Fruit fly (Drosophila melanogaster) whole organism: ENCODE measurements around the gene CG14882.

Experiments used
- CG8478 ChIP-seq: fragments of >200 bp; optimal IDR thresholded peaks from 2 replicates; lab custom pipeline; 2018; ENCODE audit warnings: inconsistent platforms
- Dll ChIP-seq: fragments of >200 bp; optimal IDR thresholded peaks from 2 replicates; lab custom pipeline; 2017
- EcR ChIP-seq, 2 experiments: fragments of >200 bp; optimal IDR thresholded peaks; 2 replicates each; lab custom pipeline; 2017; ENCODE audit warnings: missing biosample characterization in 2 of 2, missing genetic modification characterization in 2 of 2, missing genetic modification reagents in 2 of 2
- pan ChIP-seq: fragments of >200 bp; optimal IDR thresholded peaks from 2 replicates; lab custom pipeline; 2017
- psq ChIP-seq: fragments of >200 bp; optimal IDR thresholded peaks from 2 replicates; lab custom pipeline; 2017
- usp ChIP-seq: fragments of >200 bp; optimal IDR thresholded peaks from 2 replicates; lab custom pipeline; 2017; ENCODE audit warnings: missing biosample characterization, missing genetic modification characterization, mixed read lengths

Gene CG14882

DNA sequence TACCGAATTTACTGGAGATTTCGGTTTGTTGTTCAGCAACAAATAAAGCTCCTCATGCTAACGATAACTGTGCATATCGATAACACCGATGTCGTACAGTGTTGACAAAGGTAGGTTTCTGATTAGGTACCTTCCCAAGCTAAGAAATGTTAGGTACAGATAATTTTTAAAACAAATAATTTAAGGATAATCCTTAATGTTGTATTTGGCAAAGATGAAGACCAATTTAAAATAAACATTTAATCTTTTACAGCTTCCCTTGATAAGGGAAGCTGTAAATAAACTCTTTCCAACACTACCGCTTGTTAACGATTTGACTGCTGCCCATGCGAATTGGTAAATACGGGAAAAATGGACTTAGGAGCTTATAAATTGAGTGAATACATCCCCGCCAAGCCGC is at the start of gene CG14882, which contains the start of gene Ttc1:
CG14882 (plus strand) TSS at position 271 of the 400 bp plus-strand sequence.
Ttc1 (minus strand) TSS at position 71 of the 400 bp plus-strand sequence.
- TF ChIP-seq pan (lab: Kevin White, UChicago) (no peak), usp (GFP tag; lab: Kevin White, UChicago) (no peak), CG8478 (no peak), psq (lab: Kevin White, UChicago) (no peak), EcR (GFP tag; optimal IDR thresholded peaks at IDR 0.05; lab: Kevin White, UChicago) (no peak), Dll (lab: Kevin White, UChicago) (no peak)

DNA sequence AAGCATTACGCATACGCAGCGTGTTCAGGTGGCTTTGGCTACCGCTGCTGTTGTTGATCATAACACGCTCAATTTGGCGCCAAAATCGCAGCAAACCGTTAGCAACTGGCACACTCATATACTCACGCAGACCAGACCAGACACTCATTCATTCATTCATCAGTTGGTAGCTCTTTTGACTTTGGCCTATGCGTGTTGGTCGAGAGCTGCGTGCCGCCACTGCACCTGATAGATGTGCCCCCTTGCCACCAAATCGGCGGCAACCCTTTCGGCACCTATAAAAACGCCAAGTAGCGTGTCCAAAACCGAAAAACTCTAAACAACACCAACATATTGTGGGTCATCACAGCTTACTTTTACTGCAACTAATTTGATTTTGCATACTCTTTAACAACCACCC is 48.5 kb upstream of the CG14882 start:
- TF ChIP-seq pan (lab: Kevin White, UChicago) (no peak), usp (GFP tag; lab: Kevin White, UChicago) (no peak), EcR (GFP tag; optimal IDR thresholded peaks at IDR 0.05; lab: Kevin White, UChicago) (no peak), CG8478 (no peak), psq (lab: Kevin White, UChicago) (no peak), Dll (lab: Kevin White, UChicago) (no peak)

DNA sequence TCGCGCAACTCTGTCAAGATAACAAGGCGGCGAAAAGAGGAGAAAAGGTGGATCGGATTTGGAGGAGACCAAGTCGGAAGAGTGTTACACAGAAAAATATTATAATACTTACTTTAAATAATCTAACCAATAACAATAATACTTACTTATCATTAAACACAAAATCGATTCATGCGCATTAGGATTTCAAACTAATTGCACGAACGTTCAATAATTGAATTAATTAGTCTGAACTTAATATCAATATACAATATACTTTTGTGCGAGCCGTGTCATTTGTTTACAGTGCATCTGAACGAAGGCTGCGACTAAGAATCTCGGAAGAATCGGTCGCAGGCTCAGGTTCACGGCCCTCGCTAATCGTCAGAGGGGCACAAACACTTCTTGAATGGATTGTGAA is 47.6 kb upstream of the CG14882 start:
- TF ChIP-seq EcR (GFP tag; optimal IDR thresholded peaks at IDR 0.05; lab: Kevin White, UChicago) (no peak), pan (lab: Kevin White, UChicago) (no peak), CG8478 (no peak), Dll (lab: Kevin White, UChicago) (no peak), usp (GFP tag; lab: Kevin White, UChicago) (no peak), psq (lab: Kevin White, UChicago) (no peak)

DNA sequence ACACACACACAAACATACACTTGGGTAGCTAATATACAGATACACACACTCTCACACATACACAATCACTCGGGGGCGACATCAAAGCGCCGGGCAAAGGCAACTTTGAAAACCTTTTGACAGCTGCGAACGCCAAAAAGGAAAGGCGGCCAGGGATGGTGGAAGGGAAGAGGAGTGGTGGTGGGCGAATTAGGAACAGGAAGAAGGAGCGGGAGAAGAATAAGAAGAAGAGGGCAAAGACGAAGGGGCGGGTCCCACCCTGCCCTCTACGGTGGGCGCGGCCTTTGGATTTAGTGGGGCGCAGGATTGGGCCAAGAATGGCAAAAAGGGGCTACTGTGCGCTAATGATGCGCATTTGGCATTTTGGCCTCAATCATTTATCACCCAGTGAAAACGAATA is 46.4 kb upstream of the CG14882 start:
- TF ChIP-seq Dll (lab: Kevin White, UChicago) = no peak
- TF ChIP-seq CG8478 = no peak
- no peak for TF ChIP-seq EcR (GFP tag; optimal IDR thresholded peaks at IDR 0.05; lab: Kevin White, UChicago)
- TF ChIP-seq psq (lab: Kevin White, UChicago) = no peak
- no peak for TF ChIP-seq pan (lab: Kevin White, UChicago)
- no peak for TF ChIP-seq usp (GFP tag; lab: Kevin White, UChicago)

DNA sequence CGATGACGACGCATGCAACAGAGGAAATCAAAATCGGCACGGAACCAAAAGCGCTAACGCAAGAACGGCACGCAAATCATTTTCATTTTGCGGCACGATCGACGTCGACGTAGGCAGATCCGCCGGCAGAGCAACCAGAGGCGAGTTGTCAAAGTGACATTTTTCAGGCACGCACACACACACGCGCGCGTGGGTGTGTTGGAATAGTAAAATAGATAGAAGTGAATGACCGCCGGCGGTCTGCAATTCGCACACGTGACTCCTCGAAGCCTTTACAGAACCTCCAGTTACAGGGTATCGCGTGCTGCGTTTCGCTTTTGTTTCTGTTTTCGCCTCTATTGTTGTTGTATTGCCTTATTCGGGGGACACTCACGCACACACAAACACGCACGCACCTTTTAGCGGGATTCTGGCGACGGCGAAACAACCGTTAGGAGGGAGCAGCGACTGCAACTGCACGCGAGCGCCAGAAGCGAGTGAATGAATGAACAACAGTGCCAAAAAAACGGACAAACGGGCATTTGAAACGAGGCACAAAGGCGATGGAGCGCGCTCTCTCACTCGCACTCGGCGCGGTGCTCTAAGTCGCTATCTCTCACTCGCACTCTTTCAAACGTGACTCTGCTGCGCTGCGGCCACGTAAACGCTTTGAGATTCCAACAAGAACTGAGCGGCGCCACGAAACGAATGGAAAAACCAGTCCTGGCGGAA is 39.8 kb upstream of the CG14882 start, which contains the start of gene ss:
ss (minus strand) TSS at position 668 of the 711 bp plus-strand sequence.
- TF ChIP-seq CG8478 = peak; percentile 66
- TF ChIP-seq psq (lab: Kevin White, UChicago) = no peak

DNA sequence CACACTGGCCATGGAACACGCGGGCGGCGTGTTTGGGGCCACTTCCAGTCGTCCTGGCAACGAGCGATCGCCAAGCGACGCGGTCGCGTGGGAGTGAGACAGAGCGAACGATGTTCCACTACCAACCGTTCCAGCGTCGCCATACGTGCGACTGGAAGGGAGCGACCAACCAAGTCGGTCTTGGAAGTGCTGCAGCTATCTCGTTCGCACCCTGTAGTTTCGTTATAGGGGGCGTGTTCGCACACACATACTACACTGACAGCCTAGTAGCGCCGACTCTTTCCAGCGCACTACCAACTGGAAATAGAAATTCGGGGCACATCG is 39.3 kb upstream of the CG14882 start:
- TF ChIP-seq pan (lab: Kevin White, UChicago) = no peak
- TF ChIP-seq EcR (GFP tag; optimal IDR thresholded peaks at IDR 0.05; lab: Kevin White, UChicago) = no peak
- peak; percentile 57 for TF ChIP-seq CG8478
- no peak for TF ChIP-seq usp (GFP tag; lab: Kevin White, UChicago)
- no peak for TF ChIP-seq Dll (lab: Kevin White, UChicago)
- no peak for TF ChIP-seq psq (lab: Kevin White, UChicago)

DNA sequence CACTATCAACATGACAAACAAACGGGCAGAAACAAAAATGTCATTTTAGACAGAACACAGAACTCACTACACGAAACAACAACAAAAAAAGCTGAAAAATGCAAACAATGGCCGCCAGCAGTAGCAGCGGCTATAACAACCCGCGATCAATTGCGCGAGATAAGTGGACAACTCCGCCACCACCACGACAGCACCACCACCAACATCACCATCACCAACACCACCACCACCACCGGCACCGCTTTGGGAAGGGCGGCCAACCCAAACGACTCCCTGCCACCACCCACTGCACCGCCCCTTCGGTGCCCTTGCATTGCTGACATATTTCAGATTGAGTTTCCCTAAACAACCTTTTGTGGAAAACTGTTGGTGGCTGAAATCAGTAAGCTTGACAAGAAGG is 36.4 kb upstream of the CG14882 start:
- TF ChIP-seq usp (GFP tag; lab: Kevin White, UChicago) (no peak), CG8478 (no peak), pan (lab: Kevin White, UChicago) (no peak), Dll (lab: Kevin White, UChicago) (no peak), EcR (GFP tag; optimal IDR thresholded peaks at IDR 0.05; lab: Kevin White, UChicago) (no peak), psq (lab: Kevin White, UChicago) (no peak)

DNA sequence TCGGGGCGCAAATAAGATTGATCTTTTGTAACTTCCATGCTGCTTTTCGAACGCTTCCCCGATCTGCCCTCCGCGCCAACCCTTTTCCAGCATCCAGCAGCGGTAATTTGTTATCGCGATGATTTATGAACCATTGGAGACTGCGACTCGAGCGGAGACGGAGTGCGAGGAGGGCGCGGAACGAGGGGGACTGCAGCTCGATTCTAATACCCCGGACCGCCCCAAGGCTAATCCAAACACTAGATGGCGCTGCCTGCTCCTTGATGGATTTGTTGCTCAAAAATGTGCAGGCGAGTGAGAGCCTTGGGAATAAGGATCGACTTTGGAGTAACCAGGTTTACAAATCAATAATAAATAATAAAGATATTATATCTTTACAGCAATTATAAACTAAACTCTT is 34.6 kb upstream of the CG14882 start:
- no peak for TF ChIP-seq pan (lab: Kevin White, UChicago)
- no peak for TF ChIP-seq usp (GFP tag; lab: Kevin White, UChicago)
- TF ChIP-seq Dll (lab: Kevin White, UChicago) = no peak
- no peak for TF ChIP-seq psq (lab: Kevin White, UChicago)
- TF ChIP-seq CG8478 = no peak
- TF ChIP-seq EcR (GFP tag; optimal IDR thresholded peaks at IDR 0.05; lab: Kevin White, UChicago) = no peak

DNA sequence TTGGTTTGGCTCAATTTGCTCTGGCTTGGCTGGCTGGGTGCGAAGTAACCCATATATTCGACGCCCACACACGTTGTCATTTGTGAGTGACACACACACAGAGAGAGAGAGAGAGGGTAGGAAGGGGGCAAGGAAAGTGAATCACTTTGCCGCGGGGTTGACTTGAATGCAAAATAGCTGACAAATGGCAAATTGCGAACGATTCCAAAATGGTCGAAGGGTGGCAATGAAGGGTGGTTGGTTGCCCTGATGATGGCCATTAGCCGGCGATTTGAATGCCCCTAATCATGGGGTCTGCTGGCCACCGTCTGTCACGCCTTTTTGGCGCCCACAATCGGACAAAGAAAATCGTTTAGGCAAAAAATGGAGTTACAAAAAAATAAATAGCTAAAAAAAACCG is 32.3 kb upstream of the CG14882 start:
- no peak for TF ChIP-seq CG8478
- no peak for TF ChIP-seq pan (lab: Kevin White, UChicago)
- no peak for TF ChIP-seq usp (GFP tag; lab: Kevin White, UChicago)

DNA sequence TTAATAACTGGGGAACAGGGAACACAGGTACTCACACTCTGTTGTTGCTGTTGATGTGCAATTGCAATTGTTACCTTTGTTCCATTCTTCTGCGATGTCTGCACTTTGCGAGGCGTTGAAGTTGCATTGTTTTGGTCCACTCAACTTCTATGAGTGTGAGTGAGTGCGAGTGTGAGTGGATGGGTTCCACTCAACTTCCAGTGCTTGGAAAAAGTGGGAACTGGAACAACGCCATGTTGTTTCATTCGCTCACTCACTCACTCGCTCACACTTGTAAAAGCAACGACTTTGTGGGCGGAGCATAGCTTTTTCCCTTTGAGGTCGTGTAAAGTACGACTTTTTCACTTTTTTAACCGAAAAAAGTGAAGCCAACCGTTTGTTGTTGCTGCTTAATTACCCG is 29.3 kb upstream of the CG14882 start:
- no peak for TF ChIP-seq EcR (GFP tag; optimal IDR thresholded peaks at IDR 0.05; lab: Kevin White, UChicago)

DNA sequence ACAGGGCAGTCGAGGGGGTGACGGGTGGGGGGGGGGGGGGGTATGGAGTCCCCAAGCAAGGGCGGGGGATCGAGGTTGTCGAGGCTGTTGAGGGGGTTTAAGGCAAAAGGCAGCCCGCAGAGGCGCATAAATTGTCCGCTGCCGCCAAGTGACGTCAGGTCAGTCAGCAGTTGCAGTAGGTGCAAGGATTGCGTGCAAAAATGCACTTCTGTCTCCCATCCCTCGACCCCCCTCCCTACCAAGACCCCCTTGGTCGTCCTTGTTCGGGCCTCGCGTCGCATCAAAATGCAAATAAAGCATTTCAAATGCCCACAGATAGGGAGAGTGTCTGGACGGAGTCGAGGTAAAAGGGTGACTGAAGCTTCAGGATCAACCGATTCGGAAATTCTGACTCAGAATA is 26.5 kb upstream of the CG14882 start:
- TF ChIP-seq psq (lab: Kevin White, UChicago) = no peak
- TF ChIP-seq EcR (GFP tag; optimal IDR thresholded peaks at IDR 0.05; lab: Kevin White, UChicago) = no peak
- no peak for TF ChIP-seq pan (lab: Kevin White, UChicago)
- TF ChIP-seq Dll (lab: Kevin White, UChicago) = no peak
- no peak for TF ChIP-seq CG8478

DNA sequence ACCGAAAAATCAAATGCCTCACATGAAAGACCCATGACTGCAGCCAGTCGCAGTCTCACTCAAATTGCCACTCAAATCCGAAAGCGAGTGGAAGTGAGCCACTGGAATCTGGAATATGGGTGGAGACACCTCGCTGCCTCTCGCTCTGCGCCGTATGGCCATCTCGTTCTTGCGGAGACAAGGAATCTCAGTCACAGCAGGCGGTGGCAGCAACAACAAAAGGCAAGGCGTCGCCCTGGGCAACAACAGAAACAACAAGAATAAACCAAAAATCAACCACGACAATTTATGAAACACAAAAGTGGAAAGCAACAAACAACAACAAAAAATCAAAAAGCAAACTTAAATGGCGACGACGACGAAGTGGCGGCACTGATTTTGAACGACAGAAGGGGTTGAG is 19.7 kb upstream of the CG14882 start:
- TF ChIP-seq psq (lab: Kevin White, UChicago) (no peak), usp (GFP tag; lab: Kevin White, UChicago) (no peak), CG8478 (no peak), Dll (lab: Kevin White, UChicago) (no peak), EcR (GFP tag; optimal IDR thresholded peaks at IDR 0.05; lab: Kevin White, UChicago) (no peak), pan (lab: Kevin White, UChicago) (no peak)

DNA sequence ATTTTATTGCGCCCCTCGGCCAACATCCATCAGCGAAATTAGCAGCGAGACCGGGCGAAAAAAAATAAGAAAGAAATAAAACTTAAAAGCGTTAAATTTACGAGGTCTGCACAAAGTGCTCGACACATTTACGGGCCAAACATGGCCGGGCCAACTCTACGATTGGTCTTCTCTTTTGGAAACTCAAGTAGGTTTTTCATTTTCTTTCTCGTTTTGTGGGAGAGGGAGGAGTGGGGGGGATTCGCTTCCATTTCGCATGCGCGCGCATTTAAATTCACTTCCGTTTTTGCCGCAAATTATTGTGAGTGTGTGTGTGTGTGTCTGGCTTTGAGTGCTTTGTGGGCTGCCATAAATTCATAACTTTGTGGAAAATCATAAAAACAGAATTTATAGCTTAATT is 15.5 kb upstream of the CG14882 start:
- TF ChIP-seq CG8478 (no peak), Dll (lab: Kevin White, UChicago) (no peak), usp (GFP tag; lab: Kevin White, UChicago) (no peak), psq (lab: Kevin White, UChicago) (no peak), EcR (GFP tag; optimal IDR thresholded peaks at IDR 0.05; lab: Kevin White, UChicago) (no peak), pan (lab: Kevin White, UChicago) (no peak)
